Worm (Caenorhabditis elegans): ENCODE data around the gene F53E10.5.
"Not testable (repeated sequence)": the region's sequence is repeated elsewhere in the genome, so short reads cannot be mapped to it uniquely, and the experiment has no call there.

Gene F53E10.5

ce11 chrV:2575716-2576115, 23.0 kb downstream of the F53E10.5 start:
- TF ChIP-seq R02D3.7 (tag; optimal IDR thresholded peaks at IDR 0.05) (no peak), nhr-43 (tag; optimal IDR thresholded peaks at IDR 0.05; ENCODE audit: poor library complexity, severe bottlenecking) (no peak), pha-4 (tag; optimal IDR thresholded peaks at IDR 0.05) (no peak), nhr-237 (tag; optimal IDR thresholded peaks at IDR 0.05) (no peak), egl-27 (tag; optimal IDR thresholded peaks at IDR 0.05) (no peak), elt-2 (tag; optimal IDR thresholded peaks at IDR 0.05) (no peak), aly-2 (tag; optimal IDR thresholded peaks at IDR 0.05) (no peak), nhr-12 (tag; optimal IDR thresholded peaks at IDR 0.05) (no peak), nhr-67 (tag; optimal IDR thresholded peaks at IDR 0.05) (no peak), mdl-1 (tag; optimal IDR thresholded peaks at IDR 0.05) (no peak), unc-62 (GFP tag; optimal IDR thresholded peaks at IDR 0.05) (no peak), zag-1 (tag; optimal IDR thresholded peaks at IDR 0.05) (no peak), fos-1 (tag; optimal IDR thresholded peaks at IDR 0.05) (no peak), ZK546.5 (tag; optimal IDR thresholded peaks at IDR 0.05) (no peak), snpc-4 (tag; optimal IDR thresholded peaks at IDR 0.05) (no peak)

ce11 chrV:2573881-2574280, 24.8 kb downstream of the F53E10.5 start, which contains the start of gene nhr-290:
TSS of gene nhr-290 (plus strand) at chrV:2574181.
- no peak for TF ChIP-seq ZK546.5 (tag; optimal IDR thresholded peaks at IDR 0.05)
- no peak for TF ChIP-seq jun-1 (tag; optimal IDR thresholded peaks at IDR 0.05)
- TF ChIP-seq nhr-11 (tag; optimal IDR thresholded peaks at IDR 0.05) = no peak
- TF ChIP-seq mml-1 (tag; optimal IDR thresholded peaks at IDR 0.05) = no peak

- no peak for TF ChIP-seq egl-27 (tag; optimal IDR thresholded peaks at IDR 0.05)
- TF ChIP-seq ceh-82 (tag; optimal IDR thresholded peaks at IDR 0.05) = no peak
- TF ChIP-seq elt-3 (tag; optimal IDR thresholded peaks at IDR 0.05) = no peak
- TF ChIP-seq nhr-43 (tag; optimal IDR thresholded peaks at IDR 0.05; ENCODE audit: poor library complexity, severe bottlenecking) = no peak
- TF ChIP-seq lsy-12 (tag; optimal IDR thresholded peaks at IDR 0.05) = no peak
- TF ChIP-seq eor-1 (tag; optimal IDR thresholded peaks at IDR 0.05) = no peak
- TF ChIP-seq elt-1 (tag; optimal IDR thresholded peaks at IDR 0.05) = no peak
- no peak for TF ChIP-seq jun-1 (tag; optimal IDR thresholded peaks at IDR 0.05)
- TF ChIP-seq ceh-16 (tag; optimal IDR thresholded peaks at IDR 0.05) = no peak
- no peak for TF ChIP-seq ceh-28 (tag; optimal IDR thresholded peaks at IDR 0.05)
- TF ChIP-seq pha-4 (tag; optimal IDR thresholded peaks at IDR 0.05) = no peak
Observed at ce11 chrV:2573108-2573507, 25.6 kb downstream of the F53E10.5 start, which contains the start of gene srj-20. TSS of gene srj-20 (minus strand) at chrV:2573208.

- TF ChIP-seq pqm-1 (tag; optimal IDR thresholded peaks at IDR 0.05) (no peak), nhr-23 (tag; optimal IDR thresholded peaks at IDR 0.05) (no peak), ceh-28 (tag; optimal IDR thresholded peaks at IDR 0.05) (no peak), nhr-12 (tag; optimal IDR thresholded peaks at IDR 0.05) (no peak)
Observed at ce11 chrV:2570643-2571042, 28.1 kb downstream of the F53E10.5 start, which contains the start of gene srj-19. TSS of gene srj-19 (minus strand) at chrV:2570743.

ce11 chrV:2565525-2565924, 33.2 kb downstream of the F53E10.5 start, which contains the start of gene Y45G12C.1:
TSS of gene Y45G12C.1 (plus strand) at chrV:2565683.
- TF ChIP-seq zag-1 (tag; optimal IDR thresholded peaks at IDR 0.05) (no peak), ceh-28 (tag; optimal IDR thresholded peaks at IDR 0.05) (no peak), skn-1 (tag; optimal IDR thresholded peaks at IDR 0.05) (peak; percentile 4), aly-2 (tag; optimal IDR thresholded peaks at IDR 0.05) (no peak), elt-3 (tag; optimal IDR thresholded peaks at IDR 0.05) (no peak), nhr-76 (tag; optimal IDR thresholded peaks at IDR 0.05) (no peak), egl-27 (tag; optimal IDR thresholded peaks at IDR 0.05) (no peak), daf-12 (tag; optimal IDR thresholded peaks at IDR 0.05) (no peak), pqm-1 (tag; optimal IDR thresholded peaks at IDR 0.05) (peak; percentile 41), unc-39 (tag; optimal IDR thresholded peaks at IDR 0.05) (no peak), nfya-1 (tag; optimal IDR thresholded peaks at IDR 0.05; ENCODE audit: insufficient read depth) (no peak), elt-2 (tag; optimal IDR thresholded peaks at IDR 0.05) (peak; percentile 76)

- not testable (repeated sequence) for TF ChIP-seq elt-2 (tag; optimal IDR thresholded peaks at IDR 0.05); egl-27 (tag; optimal IDR thresholded peaks at IDR 0.05); fkh-10 (GFP tag; optimal IDR thresholded peaks at IDR 0.05)
Observed at ce11 chrV:2561390-2561789, 37.3 kb downstream of the F53E10.5 start, which contains the start of gene gst-10. TSS of gene gst-10 (plus strand) at chrV:2561690.

Measured in whole organism, L3 larva.